Comparison of ENCODE assay signal across 1 fruit fly cellular context in genomic region chrX:11615652-11616495, dm6.
A peak's percentile ranks its signal among the peaks of the same experiment; 100 is the strongest.
TF ChIP-seq lines count a peak whose summit lies in the region.

RPA3 (minus strand) TSS chrX:11615840.
Met (plus strand) TSS chrX:11616124.

TF ChIP-seq in whole organism, embryonic, 481 proteins besides CTCF, POLR2A, EP300 and RAD21 (continued from another document):
- TF ChIP-seq CG3163 (GFP tag; optimal IDR thresholded peaks at IDR 0.05; lab: Kevin White, UChicago) (no peak), pzg (GFP tag; optimal IDR thresholded peaks at IDR 0.05; lab: Kevin White, UChicago) (peak; percentile 30), CG17385 (GFP tag; optimal IDR thresholded peaks at IDR 0.05; lab: Kevin White, UChicago) (no peak), CG16863 (GFP tag; optimal IDR thresholded peaks at IDR 0.05; lab: Kevin White, UChicago) (no peak), CG12236 (GFP tag; optimal IDR thresholded peaks at IDR 0.05; lab: Kevin White, UChicago) (no peak), caup (GFP tag; optimal IDR thresholded peaks at IDR 0.05; lab: Kevin White, UChicago; ENCODE audit: severe bottlenecking) (no peak), Dfd (GFP tag; optimal IDR thresholded peaks at IDR 0.05; lab: Kevin White, UChicago) (no peak), CG10366 (GFP tag; IDR thresholded peaks at IDR 0.05; lab: Robert Waterston, UW) (no peak), CG6654 (GFP tag; optimal IDR thresholded peaks at IDR 0.05; lab: Kevin White, UChicago) (no peak), nerfin-1 (tag; optimal IDR thresholded peaks at IDR 0.05; lab: Kevin White, UChicago) (no peak), Vsx1 (GFP tag; optimal IDR thresholded peaks at IDR 0.05; lab: Kevin White, UChicago) (no peak), ara (GFP tag; IDR thresholded peaks at IDR 0.05; lab: Robert Waterston, UW) (no peak), ATbp (GFP tag; optimal IDR thresholded peaks at IDR 0.05; lab: Kevin White, UChicago) (no peak), CG18011 (GFP tag; optimal IDR thresholded peaks at IDR 0.05; lab: Kevin White, UChicago) (no peak), hbn (GFP tag; IDR thresholded peaks at IDR 0.05; lab: Robert Waterston, UW; ENCODE audit: partially characterized antibody) (peak; percentile 42; the same call in 1 of the 2 replicates), CG9609 (GFP tag; optimal IDR thresholded peaks at IDR 0.05; lab: Kevin White, UChicago) (no peak), ftz-f1 (GFP tag; optimal IDR thresholded peaks at IDR 0.05; lab: Kevin White, UChicago) (no peak), salm (tag; optimal IDR thresholded peaks at IDR 0.05; lab: Kevin White, UChicago) (no peak), Dek (tag; optimal IDR thresholded peaks at IDR 0.05; lab: Kevin White, UChicago) (no peak), Stat92E (GFP tag; optimal IDR thresholded peaks at IDR 0.05; lab: Kevin White, UChicago) (no peak), dati (GFP tag; IDR thresholded peaks at IDR 0.05; lab: Robert Waterston, UW) (no peak), CG11723 (GFP tag; optimal IDR thresholded peaks at IDR 0.05; lab: Kevin White, UChicago) (no peak), Rx (GFP tag; IDR thresholded peaks at IDR 0.05; lab: Robert Waterston, UW) (no peak), Adf1 (GFP tag; IDR thresholded peaks at IDR 0.05; lab: Robert Waterston, UW) (no peak), CG13287 (GFP tag; IDR thresholded peaks at IDR 0.05; lab: Robert Waterston, UW; ENCODE audit: partially characterized antibody) (peak; percentile 74), Mad (GFP tag; optimal IDR thresholded peaks at IDR 0.05; lab: Kevin White, UChicago) (no peak), Asciz (GFP tag; optimal IDR thresholded peaks at IDR 0.05; lab: Kevin White, UChicago) (no peak), tap (tag; optimal IDR thresholded peaks at IDR 0.05; lab: Kevin White, UChicago) (no peak), lbe (GFP tag; optimal IDR thresholded peaks at IDR 0.05; lab: Kevin White, UChicago) (no peak), Dbx (GFP tag; IDR thresholded peaks at IDR 0.05; lab: Robert Waterston, UW) (no peak), CG3065 (GFP tag; optimal IDR thresholded peaks at IDR 0.05; lab: Kevin White, UChicago) (no peak), CG17359 (tag; optimal IDR thresholded peaks at IDR 0.05; lab: Kevin White, UChicago) (no peak), insv (GFP tag; optimal IDR thresholded peaks at IDR 0.05; lab: Kevin White, UChicago) (no peak), CG11696 (GFP tag; IDR thresholded peaks at IDR 0.05; lab: Robert Waterston, UW) (no peak), H15 (GFP tag; IDR thresholded peaks at IDR 0.05; lab: Robert Waterston, UW) (no peak), CG10959 (GFP tag; IDR thresholded peaks at IDR 0.05; lab: Robert Waterston, UW) (no peak), CG12942 (GFP tag; optimal IDR thresholded peaks at IDR 0.05; lab: Kevin White, UChicago) (no peak), fd64A (GFP tag; optimal IDR thresholded peaks at IDR 0.05; lab: Kevin White, UChicago) (no peak), Hr39 (optimal IDR thresholded peaks at IDR 0.05; lab: Kevin White, UChicago) (no peak), gro (GFP tag; optimal IDR thresholded peaks at IDR 0.05; lab: Kevin White, UChicago) (no peak), Doc2 (GFP tag; IDR thresholded peaks at IDR 0.05; lab: Robert Waterston, UW) (no peak), CG2712 (tag; optimal IDR thresholded peaks at IDR 0.05; lab: Kevin White, UChicago) (peak; percentile 35), ase (GFP tag; IDR thresholded peaks at IDR 0.05; lab: Robert Waterston, UW) (no peak), wor (GFP tag; IDR thresholded peaks at IDR 0.05; lab: Robert Waterston, UW) (no peak), kah (GFP tag; optimal IDR thresholded peaks at IDR 0.05; lab: Kevin White, UChicago) (no peak), croc (GFP tag; conservative IDR thresholded peaks at IDR 0.05; lab: Robert Waterston, UW) (no peak), TFAM (GFP tag; optimal IDR thresholded peaks at IDR 0.05; lab: Kevin White, UChicago) (no peak), CG14441 (GFP tag; IDR thresholded peaks at IDR 0.05; lab: Robert Waterston, UW) (no peak), CG8089 (GFP tag; optimal IDR thresholded peaks at IDR 0.05; lab: Kevin White, UChicago) (no peak), Ets97D (GFP tag; optimal IDR thresholded peaks at IDR 0.05; lab: Kevin White, UChicago) (no peak), Tbp (GFP tag; optimal IDR thresholded peaks at IDR 0.05; lab: Kevin White, UChicago) (no peak), Dref (GFP tag; IDR thresholded peaks at IDR 0.05; lab: Robert Waterston, UW) (peak; percentile 72), MTF-1 (GFP tag; optimal IDR thresholded peaks at IDR 0.05; lab: Kevin White, UChicago; ENCODE audit: borderline replicate concordance) (no peak), Hey (tag; optimal IDR thresholded peaks at IDR 0.05; lab: Kevin White, UChicago) (no peak), onecut (GFP tag; IDR thresholded peaks at IDR 0.05; lab: Robert Waterston, UW) (no peak), CG1792 (GFP tag; optimal IDR thresholded peaks at IDR 0.05; lab: Kevin White, UChicago) (no peak), CG14965 (GFP tag; optimal IDR thresholded peaks at IDR 0.05; lab: Kevin White, UChicago; ENCODE audit: borderline replicate concordance) (no peak), CG30431 (GFP tag; optimal IDR thresholded peaks at IDR 0.05; lab: Kevin White, UChicago) (no peak), CG17568 (GFP tag; optimal IDR thresholded peaks at IDR 0.05; lab: Kevin White, UChicago) (no peak), CG2678 (tag; optimal IDR thresholded peaks at IDR 0.05; lab: Kevin White, UChicago) (no peak), CG7786 (GFP tag; optimal IDR thresholded peaks at IDR 0.05; lab: Kevin White, UChicago) (no peak), pnt (GFP tag; optimal IDR thresholded peaks at IDR 0.05; lab: Kevin White, UChicago) (no peak), B-H1 (GFP tag; IDR thresholded peaks at IDR 0.05; lab: Robert Waterston, UW) (no peak), CG4707 (GFP tag; optimal IDR thresholded peaks at IDR 0.05; lab: Kevin White, UChicago) (no peak), CG12299 (tag; optimal IDR thresholded peaks at IDR 0.05; lab: Kevin White, UChicago) (no peak), CG17328 (GFP tag; IDR thresholded peaks at IDR 0.05; lab: Robert Waterston, UW) (no peak), so (GFP tag; IDR thresholded peaks at IDR 0.05; lab: Robert Waterston, UW) (no peak), CG13424 (tag; optimal IDR thresholded peaks at IDR 0.05; lab: Kevin White, UChicago) (no peak), dmrt99B (tag; optimal IDR thresholded peaks at IDR 0.05; lab: Kevin White, UChicago) (no peak), Atf3 (GFP tag; optimal IDR thresholded peaks at IDR 0.05; lab: Kevin White, UChicago) (no peak), Abd-B (GFP tag; optimal IDR thresholded peaks at IDR 0.05; lab: Kevin White, UChicago) (no peak), CG3281 (GFP tag; optimal IDR thresholded peaks at IDR 0.05; lab: Kevin White, UChicago) (no peak), CG31441 (GFP tag; IDR thresholded peaks at IDR 0.05; lab: Robert Waterston, UW) (no peak), CG10543 (GFP tag; optimal IDR thresholded peaks at IDR 0.05; lab: Kevin White, UChicago) (no peak), Hmx (GFP tag; optimal IDR thresholded peaks at IDR 0.05; lab: Kevin White, UChicago) (no peak), CG12155 (GFP tag; optimal IDR thresholded peaks at IDR 0.05; lab: Kevin White, UChicago) (no peak), CG6689 (GFP tag; IDR thresholded peaks at IDR 0.05; lab: Robert Waterston, UW) (no peak), CG32767 (GFP tag; IDR thresholded peaks at IDR 0.05; lab: Robert Waterston, UW) (no peak), gcm2 (GFP tag; optimal IDR thresholded peaks at IDR 0.05; lab: Kevin White, UChicago) (no peak), CG12769 (tag; optimal IDR thresholded peaks at IDR 0.05; lab: Kevin White, UChicago) (no peak), CG4360 (GFP tag; IDR thresholded peaks at IDR 0.05; lab: Robert Waterston, UW) (no peak), ash1 (GFP tag; optimal IDR thresholded peaks at IDR 0.05; lab: Kevin White, UChicago) (no peak), bbx (GFP tag; IDR thresholded peaks at IDR 0.05; lab: Robert Waterston, UW; ENCODE audit: partially characterized antibody) (peak; percentile 76), CG7839 (tag; optimal IDR thresholded peaks at IDR 0.05; lab: Kevin White, UChicago) (no peak), yki (optimal IDR thresholded peaks at IDR 0.05; lab: Kevin White, UChicago) (no peak), CG4820 (GFP tag; optimal IDR thresholded peaks at IDR 0.05; lab: Kevin White, UChicago) (no peak), YL-1 (GFP tag; optimal IDR thresholded peaks at IDR 0.05; lab: Kevin White, UChicago) (peak; percentile 62), ranshi (GFP tag; IDR thresholded peaks at IDR 0.05; lab: Robert Waterston, UW) (no peak), CG6272 (GFP tag; IDR thresholded peaks at IDR 0.05; lab: Robert Waterston, UW) (no peak), zfh1 (GFP tag; IDR thresholded peaks at IDR 0.05; lab: Robert Waterston, UW) (no peak), CG31388 (GFP tag; optimal IDR thresholded peaks at IDR 0.05; lab: Kevin White, UChicago) (no peak), CG6175 (GFP tag; IDR thresholded peaks at IDR 0.05; lab: Robert Waterston, UW) (no peak)
TF ChIP-seq in whole organism, embryonic: peak in this region for 58.
